Worm (Caenorhabditis elegans): ENCODE data around the gene Y38F1A.8.

Gene Y38F1A.8

DNA sequence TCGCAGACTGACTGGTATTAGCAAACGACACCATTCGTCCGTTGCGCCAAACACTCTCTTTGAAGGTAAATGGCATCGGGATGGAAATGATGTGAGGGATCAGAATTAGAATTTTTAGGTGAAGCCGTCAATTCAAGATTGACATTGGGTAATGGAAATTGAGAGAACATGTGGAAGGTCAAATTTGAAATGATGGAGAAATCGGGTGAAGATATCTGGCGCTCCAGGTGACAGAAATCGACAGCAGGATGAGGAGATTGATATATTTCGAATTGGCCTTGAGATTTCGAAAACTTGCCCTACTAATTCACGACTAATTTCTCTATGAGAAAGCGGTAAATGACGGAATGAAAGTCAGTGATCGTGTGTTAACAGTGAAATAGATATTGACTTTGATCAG lies 21.9 kb upstream of the Y38F1A.8 start:
- TF ChIP-seq nhr-12 (tag; optimal IDR thresholded peaks at IDR 0.05) = no peak
- TF ChIP-seq nhr-25 (tag; optimal IDR thresholded peaks at IDR 0.05) = peak; percentile 59
- peak; percentile 2 for TF ChIP-seq unc-62 (GFP tag; optimal IDR thresholded peaks at IDR 0.05)
- TF ChIP-seq nhr-67 (tag; optimal IDR thresholded peaks at IDR 0.05) = no peak

DNA sequence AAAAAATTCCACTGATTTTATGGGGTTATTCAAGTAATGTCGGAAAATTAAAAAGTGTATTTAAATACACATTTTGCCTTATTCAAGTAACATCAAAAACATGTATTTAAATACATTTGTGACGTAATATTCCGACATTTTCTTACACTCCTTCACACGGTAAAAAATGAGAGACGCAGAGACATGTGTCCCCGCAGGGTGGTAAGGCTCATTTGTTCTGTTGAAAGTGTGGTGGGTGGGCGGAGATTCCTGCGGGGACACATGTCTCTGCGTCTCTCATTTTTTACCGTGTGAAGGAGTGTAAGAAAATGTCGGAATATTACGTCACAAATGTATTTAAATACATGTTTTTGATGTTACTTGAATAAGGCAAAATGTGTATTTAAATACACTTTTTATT lies 15.7 kb upstream of the Y38F1A.8 start:
- TF ChIP-seq lin-15B (tag; optimal IDR thresholded peaks at IDR 0.05) = peak; percentile 15
- peak; percentile 61 for TF ChIP-seq ceh-82 (tag; optimal IDR thresholded peaks at IDR 0.05)
- peak; percentile 11 for TF ChIP-seq pha-4 (tag; optimal IDR thresholded peaks at IDR 0.05)
- TF ChIP-seq nfya-1 (tag; optimal IDR thresholded peaks at IDR 0.05; ENCODE audit: insufficient read depth) = peak; percentile 46
- TF ChIP-seq R02D3.7 (tag; optimal IDR thresholded peaks at IDR 0.05) = peak; percentile 3
- TF ChIP-seq elt-2 (tag; optimal IDR thresholded peaks at IDR 0.05) = peak; percentile 63
- TF ChIP-seq nhr-25 (tag; optimal IDR thresholded peaks at IDR 0.05) = peak; percentile 56
- TF ChIP-seq jun-1 (tag; optimal IDR thresholded peaks at IDR 0.05) = peak; percentile 3
- TF ChIP-seq nhr-23 (tag; optimal IDR thresholded peaks at IDR 0.05) = peak; percentile 44
- TF ChIP-seq lsy-12 (tag; optimal IDR thresholded peaks at IDR 0.05) = peak; percentile 50
- peak; percentile 30 for TF ChIP-seq tbx-2 (tag; optimal IDR thresholded peaks at IDR 0.05)

- TF ChIP-seq lin-39 (tag; optimal IDR thresholded peaks at IDR 0.05) (peak; percentile 5), nfya-1 (tag; optimal IDR thresholded peaks at IDR 0.05; ENCODE audit: insufficient read depth) (peak; percentile 12), ZK546.5 (tag; optimal IDR thresholded peaks at IDR 0.05) (no peak), ceh-28 (tag; optimal IDR thresholded peaks at IDR 0.05) (peak; percentile 5)
Measured at ce11 chrII:13013966-13014365, 13.3 kb upstream of the Y38F1A.8 start, which contains the start of gene F18A11.5. Gene F18A11.5, minus strand, starts transcription at chrII:13014286.

ce11 chrII:13012684-13013083 lies 12.0 kb upstream of the Y38F1A.8 start:
- TF ChIP-seq ceh-9 (tag; optimal IDR thresholded peaks at IDR 0.05) = no peak
- no peak for TF ChIP-seq nhr-67 (tag; optimal IDR thresholded peaks at IDR 0.05)

- TF ChIP-seq ceh-9 (tag; optimal IDR thresholded peaks at IDR 0.05) (no peak), nhr-25 (tag; optimal IDR thresholded peaks at IDR 0.05) (peak; percentile 43), elt-1 (tag; optimal IDR thresholded peaks at IDR 0.05) (peak; percentile 85)
Measured at ce11 chrII:13007717-13008461, 7.2 kb upstream of the Y38F1A.8 start, which contains the start of gene oig-2. Gene oig-2, minus strand, starts transcription at chrII:13008164.

- TF ChIP-seq nhr-43 (tag; optimal IDR thresholded peaks at IDR 0.05; ENCODE audit: poor library complexity, severe bottlenecking) (peak; percentile 14), fkh-10 (GFP tag; optimal IDR thresholded peaks at IDR 0.05) (no peak), ZK546.5 (tag; optimal IDR thresholded peaks at IDR 0.05) (no peak), pqm-1 (tag; optimal IDR thresholded peaks at IDR 0.05) (peak; percentile 62), elt-2 (tag; optimal IDR thresholded peaks at IDR 0.05) (peak; percentile 84), nhr-23 (tag; optimal IDR thresholded peaks at IDR 0.05) (peak; percentile 20)
Measured at ce11 chrII:13006283-13006682, 5.6 kb upstream of the Y38F1A.8 start.

DNA sequence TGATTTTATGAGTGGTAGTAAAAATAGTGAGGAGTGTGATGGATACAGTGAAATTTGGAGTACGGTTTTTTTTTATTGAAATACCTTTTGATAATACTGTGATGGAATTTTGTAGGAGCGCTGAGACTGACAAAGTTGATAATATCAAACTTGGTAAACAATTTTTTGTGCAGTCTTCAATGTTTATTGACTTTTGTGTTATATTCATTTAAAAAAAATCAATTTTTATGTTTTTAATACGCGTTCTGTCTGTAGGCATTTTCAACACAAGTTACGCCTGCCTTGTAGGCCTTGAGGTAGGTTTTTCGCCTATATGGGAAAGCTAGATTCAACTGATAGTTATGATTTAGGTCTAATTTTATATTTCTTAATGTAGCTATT lies 4.2 kb upstream of the Y38F1A.8 start:
- TF ChIP-seq nhr-12 (tag; optimal IDR thresholded peaks at IDR 0.05) (no peak), pha-4 (tag; optimal IDR thresholded peaks at IDR 0.05) (peak; percentile 30), elt-2 (tag; optimal IDR thresholded peaks at IDR 0.05) (peak; percentile 45)

DNA sequence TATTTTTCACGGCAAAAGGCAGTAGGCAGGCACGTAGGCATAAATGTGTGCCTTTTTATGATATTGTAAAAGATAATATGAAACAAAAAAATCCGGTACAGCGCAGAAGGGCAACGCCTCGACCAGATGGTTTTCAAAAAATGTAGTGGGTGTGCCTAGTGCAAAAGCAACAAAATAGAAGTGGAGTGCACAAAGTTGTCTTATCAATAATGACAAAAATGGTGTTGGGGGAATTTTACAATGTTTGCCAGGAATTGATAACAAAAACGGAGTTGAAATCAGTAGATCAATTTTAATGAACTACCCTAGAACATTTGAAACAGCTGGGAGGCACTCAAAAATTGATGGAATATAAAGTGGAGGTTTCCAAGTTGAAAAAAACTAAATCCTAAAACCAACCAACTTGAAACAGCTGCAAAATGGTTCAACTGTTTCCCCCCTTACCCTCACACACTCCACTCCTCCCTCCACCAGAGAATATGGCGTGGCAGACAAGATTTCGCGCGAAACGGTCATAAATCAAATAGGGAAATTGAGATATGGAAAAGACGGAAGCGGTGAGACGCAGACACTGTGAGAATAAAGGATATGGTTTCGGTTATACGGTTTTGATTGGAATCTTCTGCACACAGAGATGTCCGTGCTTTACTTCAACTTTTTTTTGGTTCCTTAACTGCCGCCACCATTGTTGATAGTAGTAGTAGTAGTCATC lies 3.7 kb upstream of the Y38F1A.8 start:
- TF ChIP-seq ztf-11 (tag; optimal IDR thresholded peaks at IDR 0.05) = no peak
- no peak for TF ChIP-seq nhr-67 (tag; optimal IDR thresholded peaks at IDR 0.05)
- TF ChIP-seq egl-5 (tag; optimal IDR thresholded peaks at IDR 0.05) = no peak
- no peak for TF ChIP-seq egl-27 (tag; optimal IDR thresholded peaks at IDR 0.05)
- no peak for TF ChIP-seq fkh-10 (GFP tag; optimal IDR thresholded peaks at IDR 0.05)
- peak; percentile 62 for TF ChIP-seq nhr-25 (tag; optimal IDR thresholded peaks at IDR 0.05)
- peak; percentile 69 for TF ChIP-seq pqm-1 (tag; optimal IDR thresholded peaks at IDR 0.05)
- no peak for TF ChIP-seq elt-3 (tag; optimal IDR thresholded peaks at IDR 0.05)
- TF ChIP-seq mdl-1 (tag; optimal IDR thresholded peaks at IDR 0.05) = no peak
- no peak for TF ChIP-seq eor-1 (tag; optimal IDR thresholded peaks at IDR 0.05)
- TF ChIP-seq lin-39 (tag; optimal IDR thresholded peaks at IDR 0.05) = no peak
- no peak for TF ChIP-seq sea-2 (GFP tag; optimal IDR thresholded peaks at IDR 0.05)
- peak; percentile 40 for TF ChIP-seq nhr-23 (tag; optimal IDR thresholded peaks at IDR 0.05)
- TF ChIP-seq elt-2 (tag; optimal IDR thresholded peaks at IDR 0.05) = peak; percentile 82
- no peak for TF ChIP-seq nhr-43 (tag; optimal IDR thresholded peaks at IDR 0.05; ENCODE audit: poor library complexity, severe bottlenecking)
- no peak for TF ChIP-seq ceh-9 (tag; optimal IDR thresholded peaks at IDR 0.05)
- TF ChIP-seq unc-62 (GFP tag; optimal IDR thresholded peaks at IDR 0.05) = no peak
- no peak for TF ChIP-seq hmg-11 (tag; optimal IDR thresholded peaks at IDR 0.05)
- no peak for TF ChIP-seq unc-39 (tag; optimal IDR thresholded peaks at IDR 0.05)
